Fruit fly (Drosophila melanogaster): Measurements from ENCODE around the gene Art6.

The Art6 gene

DNA sequence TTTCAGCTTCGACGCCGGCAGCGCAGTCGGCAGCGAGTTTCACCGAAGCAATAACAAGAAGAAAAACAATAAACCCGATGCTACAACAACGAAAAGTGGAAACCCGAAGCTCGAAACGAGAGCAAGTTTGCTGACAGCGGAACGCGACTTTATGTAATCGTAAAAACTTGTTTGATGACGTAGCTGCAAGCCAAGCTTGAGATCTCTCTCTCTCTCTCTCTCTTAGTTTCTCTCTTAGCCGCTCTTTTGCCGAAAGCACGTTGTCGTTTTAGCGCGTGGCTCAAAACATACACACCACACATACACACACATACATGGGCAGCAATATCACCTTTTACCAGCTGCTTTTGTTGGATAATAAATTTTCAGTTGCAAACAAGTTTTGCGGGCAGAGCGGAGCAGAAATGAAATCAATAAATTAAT lies 30.5 kb upstream of the Art6 start (continued):
- TF ChIP-seq CkIIα-i1 (GFP tag; IDR thresholded peaks at IDR 0.05): no peak
- TF ChIP-seq Dref (GFP tag; IDR thresholded peaks at IDR 0.05): no peak
- no peak for TF ChIP-seq CG12942 (GFP tag; optimal IDR thresholded peaks at IDR 0.05)
- TF ChIP-seq CG15073 (GFP tag; optimal IDR thresholded peaks at IDR 0.05): no peak
- TF ChIP-seq emc (GFP tag; optimal IDR thresholded peaks at IDR 0.05): no peak
- no peak for TF ChIP-seq amos (GFP tag; IDR thresholded peaks at IDR 0.05; ENCODE audit: partially characterized antibody)
- TF ChIP-seq NfI (GFP tag; optimal IDR thresholded peaks at IDR 0.05): no peak
- TF ChIP-seq CG2120 (GFP tag; optimal IDR thresholded peaks at IDR 0.05): no peak
- no peak for TF ChIP-seq Hmx (GFP tag; optimal IDR thresholded peaks at IDR 0.05)
- no peak for TF ChIP-seq Six4 (GFP tag; optimal IDR thresholded peaks at IDR 0.05)
- no peak for TF ChIP-seq HLH3B (GFP tag; IDR thresholded peaks at IDR 0.05)
- no peak for TF ChIP-seq kah (GFP tag; optimal IDR thresholded peaks at IDR 0.05)
- TF ChIP-seq gce (GFP tag; IDR thresholded peaks at IDR 0.05): no peak
- TF ChIP-seq zf30C (GFP tag; optimal IDR thresholded peaks at IDR 0.05): no peak
- no peak for TF ChIP-seq croc (GFP tag; conservative IDR thresholded peaks at IDR 0.05)
- no peak for TF ChIP-seq schlank (tag; optimal IDR thresholded peaks at IDR 0.05)
- TF ChIP-seq Deaf1 (tag; optimal IDR thresholded peaks at IDR 0.05): peak; percentile 92
- no peak for TF ChIP-seq CG7928 (GFP tag; optimal IDR thresholded peaks at IDR 0.05)
- no peak for TF ChIP-seq CG13123 (GFP tag; optimal IDR thresholded peaks at IDR 0.05)
- TF ChIP-seq Gug (GFP tag; IDR thresholded peaks at IDR 0.05): no peak
- TF ChIP-seq hb (GFP tag; IDR thresholded peaks at IDR 0.05; ENCODE audit: partially characterized antibody): no peak
- peak; percentile 36 for TF ChIP-seq cad (GFP tag; optimal IDR thresholded peaks at IDR 0.05)
- TF ChIP-seq unc-4 (GFP tag; IDR thresholded peaks at IDR 0.05; ENCODE audit: partially characterized antibody): peak; percentile 30; the same call in 1 of the 2 replicates
- TF ChIP-seq CG10431 (GFP tag; optimal IDR thresholded peaks at IDR 0.05): no peak
- TF ChIP-seq CG12236 (GFP tag; optimal IDR thresholded peaks at IDR 0.05): no peak
- no peak for TF ChIP-seq zfh1 (GFP tag; IDR thresholded peaks at IDR 0.05)
- no peak for TF ChIP-seq chif (GFP tag; optimal IDR thresholded peaks at IDR 0.05)
- TF ChIP-seq BtbVII (GFP tag; optimal IDR thresholded peaks at IDR 0.05): peak; percentile 66
- TF ChIP-seq CG10565 (GFP tag; optimal IDR thresholded peaks at IDR 0.05): no peak
- no peak for TF ChIP-seq CG11247 (GFP tag; IDR thresholded peaks at IDR 0.05)
- TF ChIP-seq CG13624 (GFP tag; optimal IDR thresholded peaks at IDR 0.05): no peak
- no peak for TF ChIP-seq CG18011 (GFP tag; optimal IDR thresholded peaks at IDR 0.05)
- peak; percentile 34 for TF ChIP-seq CG13287 (GFP tag; IDR thresholded peaks at IDR 0.05; ENCODE audit: partially characterized antibody)
- no peak for TF ChIP-seq CG15696 (tag; optimal IDR thresholded peaks at IDR 0.05)
- TF ChIP-seq sima (GFP tag; optimal IDR thresholded peaks at IDR 0.05): no peak
- TF ChIP-seq lmd (GFP tag; IDR thresholded peaks at IDR 0.05): no peak
- TF ChIP-seq run (tag; optimal IDR thresholded peaks at IDR 0.05): no peak
- TF ChIP-seq CG10321 (GFP tag; IDR thresholded peaks at IDR 0.05): no peak
- TF ChIP-seq CG14441 (GFP tag; IDR thresholded peaks at IDR 0.05): no peak
- no peak for TF ChIP-seq CG30020 (tag; optimal IDR thresholded peaks at IDR 0.05)
- TF ChIP-seq CG11560 (tag; IDR thresholded peaks at IDR 0.05): no peak
- no peak for TF ChIP-seq Doc3 (GFP tag; IDR thresholded peaks at IDR 0.05; ENCODE audit: partially characterized antibody)
- no peak for TF ChIP-seq CG2199 (GFP tag; IDR thresholded peaks at IDR 0.05)
- TF ChIP-seq unpg (GFP tag; optimal IDR thresholded peaks at IDR 0.05): no peak
